Fruit fly (Drosophila melanogaster): ENCODE measurements around the gene Ctps.

Ctps gene

dm6 chr3L:15094589-15095288 lies 3.0 kb upstream of the Ctps start, which contains the start of the genes sstn, Plp and GlyRS (continued):
- TF ChIP-seq Hmx (GFP tag; optimal IDR thresholded peaks at IDR 0.05) (no peak), luna (GFP tag; optimal IDR thresholded peaks at IDR 0.05) (no peak), E2f1 (GFP tag; IDR thresholded peaks at IDR 0.05) (no peak), CG1233 (GFP tag; optimal IDR thresholded peaks at IDR 0.05) (no peak), ATbp (GFP tag; optimal IDR thresholded peaks at IDR 0.05) (no peak), CG1602 (GFP tag; optimal IDR thresholded peaks at IDR 0.05) (peak; percentile 26), Vsx1 (GFP tag; optimal IDR thresholded peaks at IDR 0.05) (no peak), CG8924 (tag; optimal IDR thresholded peaks at IDR 0.05) (peak; percentile 29), CG18262 (tag; optimal IDR thresholded peaks at IDR 0.05) (peak; percentile 49), CG2889 (GFP tag; IDR thresholded peaks at IDR 0.05) (no peak), Rx (GFP tag; IDR thresholded peaks at IDR 0.05) (no peak), vvl (GFP tag; IDR thresholded peaks at IDR 0.05) (peak; percentile 51; the same call in 1 of the 2 replicates), CG8388 (GFP tag; optimal IDR thresholded peaks at IDR 0.05) (no peak), Nf-YA (GFP tag; IDR thresholded peaks at IDR 0.05) (no peak), schlank (tag; optimal IDR thresholded peaks at IDR 0.05) (no peak), Abd-B (GFP tag; optimal IDR thresholded peaks at IDR 0.05) (no peak), CG32772 (GFP tag; IDR thresholded peaks at IDR 0.05) (no peak), CG43689 (GFP tag; IDR thresholded peaks at IDR 0.05) (no peak), CG11723 (GFP tag; optimal IDR thresholded peaks at IDR 0.05) (peak; percentile 33), crp (GFP tag; optimal IDR thresholded peaks at IDR 0.05) (peak in 1 of 2 experiments; percentile 33), Sox102F (GFP tag; optimal IDR thresholded peaks at IDR 0.05) (no peak), Doc3 (GFP tag; IDR thresholded peaks at IDR 0.05; ENCODE audit: partially characterized antibody) (no peak), HmgZ (tag; optimal IDR thresholded peaks at IDR 0.05) (peak; percentile 7), CG10431 (GFP tag; optimal IDR thresholded peaks at IDR 0.05) (peak; percentile 7), CG1832 (GFP tag; optimal IDR thresholded peaks at IDR 0.05) (no peak), row (GFP tag; IDR thresholded peaks at IDR 0.05) (peak; percentile 83), Doc2 (GFP tag; IDR thresholded peaks at IDR 0.05) (no peak), Hr3 (GFP tag; optimal IDR thresholded peaks at IDR 0.05) (peak; percentile 51), CG3847 (GFP tag; IDR thresholded peaks at IDR 0.05) (no peak), hth (optimal IDR thresholded peaks at IDR 0.05) (no peak), ewg (GFP tag; optimal IDR thresholded peaks at IDR 0.05) (peak; percentile 18), hkb (optimal IDR thresholded peaks at IDR 0.05) (no peak), hkb (GFP tag; IDR thresholded peaks at IDR 0.05) (no peak), zen2 (GFP tag; IDR thresholded peaks at IDR 0.05; ENCODE audit: partially characterized antibody) (no peak), CG12299 (tag; optimal IDR thresholded peaks at IDR 0.05) (no peak), Ada2b (GFP tag; IDR thresholded peaks at IDR 0.05) (no peak), pita (GFP tag; optimal IDR thresholded peaks at IDR 0.05) (no peak), dmrt11E (tag; optimal IDR thresholded peaks at IDR 0.05) (peak; percentile 36), CG11504 (tag; optimal IDR thresholded peaks at IDR 0.05) (peak; percentile 75), inv (GFP tag; IDR thresholded peaks at IDR 0.05; ENCODE audit: partially characterized antibody) (peak; percentile 49), nau (GFP tag; optimal IDR thresholded peaks at IDR 0.05) (no peak), crc (GFP tag; optimal IDR thresholded peaks at IDR 0.05) (no peak), BEAF-32 (GFP tag; optimal IDR thresholded peaks at IDR 0.05) (peak; percentile 70), ara (GFP tag; IDR thresholded peaks at IDR 0.05) (no peak), CG18476 (GFP tag; optimal IDR thresholded peaks at IDR 0.05) (no peak), Opbp (GFP tag; IDR thresholded peaks at IDR 0.05; ENCODE audit: partially characterized antibody) (peak; percentile 52; the same call in 2 of the 3 replicates), Mes4 (GFP tag; optimal IDR thresholded peaks at IDR 0.05) (no peak), sima (GFP tag; optimal IDR thresholded peaks at IDR 0.05) (no peak), cwo (GFP tag; optimal IDR thresholded peaks at IDR 0.05) (no peak), slbo (GFP tag; IDR thresholded peaks at IDR 0.05) (peak; percentile 19; the same call in 1 of the 2 replicates)

Measured in whole organism, embryonic.